Fruit fly (Drosophila melanogaster) whole organism, embryonic: ENCODE results near the gene Shal.

Experiments used
- Ada2b ChIP-seq: fragments of 200-800 bp; sonication (Bioruptor generic); IDR thresholded peaks from 2 replicates; pipeline ENCODE4 v1.3.6; 2022; ENCODE audit warnings: missing biosample characterization, missing genetic modification characterization
- B-H2 ChIP-seq: fragments of 200-800 bp; sonication (Bioruptor generic); optimal IDR thresholded peaks from 2 replicates; lab custom pipeline; 2018; ENCODE audit warnings: missing biosample characterization, mild to moderate bottlenecking, missing genetic modification characterization
- BEAF-32 ChIP-seq: fragments of 200-800 bp; sonication (Bioruptor generic); optimal IDR thresholded peaks from 3 replicates; lab custom pipeline; 2017; ENCODE audit warnings: missing biosample characterization, missing genetic modification characterization, mild to moderate bottlenecking, moderate library complexity, missing genetic modification reagents
- CG10209 ChIP-seq: fragments of 200-800 bp; sonication (Bioruptor generic); optimal IDR thresholded peaks from 3 replicates; lab custom pipeline; 2017; ENCODE audit warnings: missing biosample characterization, mild to moderate bottlenecking, missing genetic modification characterization, missing genetic modification reagents
- CG1024 ChIP-seq: fragments of 200-800 bp; sonication (Bioruptor generic); IDR thresholded peaks from 2 replicates; pipeline ENCODE4 v1.3.6; 2022; ENCODE audit warnings: missing biosample characterization, missing genetic modification characterization
- CG10543 ChIP-seq: fragments of 200-800 bp; sonication (Bioruptor generic); optimal IDR thresholded peaks from 3 replicates; lab custom pipeline; 2017; ENCODE audit warnings: missing biosample characterization, mild to moderate bottlenecking, missing genetic modification characterization, moderate library complexity
- CG10654 ChIP-seq: fragments of 200-800 bp; sonication (Bioruptor generic); optimal IDR thresholded peaks from 2 replicates; lab custom pipeline; 2016; ENCODE audit warnings: missing biosample characterization, missing genetic modification characterization
- CG11398 ChIP-seq: fragments of 200-800 bp; sonication (Bioruptor generic); optimal IDR thresholded peaks from 2 replicates; lab custom pipeline; 2016; ENCODE audit warnings: missing biosample characterization, missing genetic modification characterization
- CG12659 ChIP-seq: fragments of 200-800 bp; sonication (Bioruptor generic); optimal IDR thresholded peaks from 3 replicates; lab custom pipeline; 2017; ENCODE audit warnings: mild to moderate bottlenecking, missing biosample characterization, missing genetic modification reagents, missing genetic modification characterization
- CG14014 ChIP-seq: fragments of 200-800 bp; sonication (Bioruptor generic); IDR thresholded peaks from 2 replicates; pipeline ENCODE4 v1.3.6; 2022; ENCODE audit warnings: missing biosample characterization, missing genetic modification characterization
- CG15514 ChIP-seq: fragments of 200-800 bp; sonication (Bioruptor generic); optimal IDR thresholded peaks from 3 replicates; lab custom pipeline; 2017; ENCODE audit warnings: missing biosample characterization, missing genetic modification characterization, mild to moderate bottlenecking, moderate library complexity, missing genetic modification reagents
- CG17186 ChIP-seq: fragments of 200-800 bp; sonication (Bioruptor generic); optimal IDR thresholded peaks from 3 replicates; lab custom pipeline; 2017; ENCODE audit warnings: missing biosample characterization, missing genetic modification reagents, missing genetic modification characterization
- CG1832 ChIP-seq: fragments of 200-800 bp; sonication (Bioruptor generic); optimal IDR thresholded peaks from 2 replicates; lab custom pipeline; 2017; ENCODE audit warnings: missing biosample characterization, mild to moderate bottlenecking, missing genetic modification characterization, inconsistent platforms
- CG18764 ChIP-seq: fragments of 200-800 bp; sonication (Bioruptor generic); optimal IDR thresholded peaks from 3 replicates; lab custom pipeline; 2016; ENCODE audit warnings: missing biosample characterization, missing genetic modification characterization
- CG31224 ChIP-seq: fragments of 200-800 bp; sonication (Bioruptor generic); IDR thresholded peaks from 2 replicates; pipeline ENCODE4 v1.3.6; 2022; ENCODE audit warnings: missing biosample characterization, missing genetic modification characterization
- CG3163 ChIP-seq: fragments of 200-800 bp; sonication (Bioruptor generic); optimal IDR thresholded peaks from 3 replicates; lab custom pipeline; 2016; ENCODE audit warnings: missing biosample characterization, missing genetic modification characterization
- CG3726 ChIP-seq: fragments of 200-800 bp; sonication (Bioruptor generic); IDR thresholded peaks from 3 replicates; pipeline ENCODE4, ENCODE4 v1.3.6; 2022; ENCODE audit warnings: missing biosample characterization, missing genetic modification characterization
- CG8089 ChIP-seq: fragments of 200-800 bp; sonication (Bioruptor generic); optimal IDR thresholded peaks from 3 replicates; lab custom pipeline; 2016; ENCODE audit warnings: missing biosample characterization, missing genetic modification characterization
- CG9932 ChIP-seq: fragments of 200-800 bp; sonication (Bioruptor generic); IDR thresholded peaks from 2 replicates; pipeline ENCODE4 v1.3.6; 2022; ENCODE audit warnings: missing biosample characterization, missing genetic modification characterization
- Dll ChIP-seq: fragments of 200-800 bp; sonication (Bioruptor generic); IDR thresholded peaks from 4 replicates; pipeline ENCODE4 v1.3.6; 2022; ENCODE audit warnings: missing biosample characterization, missing genetic modification characterization; ENCODE audit not compliant: partially characterized antibody
- Gug ChIP-seq: fragments of 200-800 bp; sonication (Bioruptor generic); IDR thresholded peaks from 4 replicates; pipeline ENCODE4 v1.3.6; 2022; ENCODE audit warnings: missing biosample characterization, missing genetic modification characterization
- HLH4C ChIP-seq: fragments of 200-800 bp; sonication (Bioruptor generic); IDR thresholded peaks from 3 replicates; pipeline ENCODE4 v1.3.6; 2022; ENCODE audit warnings: missing biosample characterization, missing genetic modification characterization; ENCODE audit not compliant: partially characterized antibody
- Poxn ChIP-seq: fragments of 200-800 bp; sonication (Bioruptor generic); IDR thresholded peaks from 2 replicates; pipeline ENCODE4 v1.3.6; 2022; ENCODE audit warnings: missing biosample characterization, missing genetic modification characterization
- Stat92E ChIP-seq, 3 experiments: fragments of >200 bp in 2 of 3; fragments of 200-800 bp in 1 of 3; sonication (Bioruptor generic) in 1 of 3; optimal IDR thresholded peaks; 2 replicates each; lab custom pipeline; 2017 to 2019; ENCODE audit warnings: missing biosample characterization in 3 of 3, missing genetic modification characterization in 3 of 3, mild to moderate bottlenecking in 1 of 3, moderate library complexity in 1 of 3
- btn ChIP-seq: fragments of 200-800 bp; sonication (Bioruptor generic); optimal IDR thresholded peaks from 2 replicates; lab custom pipeline; 2016; ENCODE audit warnings: missing biosample characterization, missing genetic modification characterization
- corto ChIP-seq: fragments of 200-800 bp; sonication (Bioruptor generic); optimal IDR thresholded peaks from 2 replicates; lab custom pipeline; 2016; ENCODE audit warnings: missing biosample characterization, mild to moderate bottlenecking, missing genetic modification characterization, moderate library complexity
- croc ChIP-seq: fragments of 200-800 bp; sonication (Bioruptor generic); conservative IDR thresholded peaks from 3 replicates; pipeline ENCODE4 v1.3.6; 2022; ENCODE audit warnings: missing biosample characterization, missing genetic modification characterization
- crp ChIP-seq, 2 experiments: fragments of 200-800 bp; sonication (Bioruptor generic); optimal IDR thresholded peaks; 2 replicates in 1 of 2; 3 replicates in 1 of 2; lab custom pipeline; 2017; ENCODE audit warnings: missing biosample characterization in 2 of 2, missing genetic modification characterization in 2 of 2, mild to moderate bottlenecking in 1 of 2, moderate library complexity in 1 of 2
- da ChIP-seq: fragments of 200-800 bp; sonication (Bioruptor generic); optimal IDR thresholded peaks from 2 replicates; lab custom pipeline; 2016; ENCODE audit warnings: missing biosample characterization, missing genetic modification characterization
- eve ChIP-seq, 2 experiments: fragments of >200 bp; optimal IDR thresholded peaks; 2 replicates each; lab custom pipeline; 2017; ENCODE audit warnings: missing biosample characterization in 2 of 2, missing genetic modification characterization in 2 of 2
- fd102C ChIP-seq: fragments of 200-800 bp; sonication (Bioruptor generic); optimal IDR thresholded peaks from 2 replicates; lab custom pipeline; 2018; ENCODE audit warnings: missing biosample characterization, mild to moderate bottlenecking, missing genetic modification characterization, moderate library complexity
- hb ChIP-seq: fragments of 200-800 bp; sonication (Bioruptor generic); IDR thresholded peaks from 3 replicates; pipeline ENCODE4 v1.3.6; 2022; ENCODE audit warnings: missing biosample characterization, missing genetic modification characterization; ENCODE audit not compliant: partially characterized antibody
- ind ChIP-seq: fragments of 200-800 bp; sonication (Bioruptor generic); optimal IDR thresholded peaks from 3 replicates; lab custom pipeline; 2016; ENCODE audit warnings: missing biosample characterization, missing genetic modification characterization
- insv ChIP-seq, 2 experiments: fragments of 200-800 bp; sonication (Bioruptor generic); optimal IDR thresholded peaks; 3 replicates each; lab custom pipeline; 2016 to 2018; ENCODE audit warnings: missing biosample characterization in 2 of 2, missing genetic modification characterization in 2 of 2
- jigr1 ChIP-seq: fragments of 200-800 bp; sonication (Bioruptor generic); IDR thresholded peaks from 3 replicates; pipeline ENCODE4 v1.3.6; 2022; ENCODE audit warnings: missing biosample characterization, missing genetic modification characterization
- mam ChIP-seq: fragments of 200-800 bp; sonication (Bioruptor generic); optimal IDR thresholded peaks from 3 replicates; lab custom pipeline; 2016; ENCODE audit warnings: missing biosample characterization, missing genetic modification characterization
- oc ChIP-seq: fragments of 200-800 bp; sonication (Bioruptor generic); optimal IDR thresholded peaks from 2 replicates; lab custom pipeline; 2018; ENCODE audit warnings: missing biosample characterization, mild to moderate bottlenecking, missing genetic modification characterization, moderate library complexity
- pho ChIP-seq: fragments of 200-800 bp; sonication (Bioruptor generic); optimal IDR thresholded peaks from 2 replicates; lab custom pipeline; 2016; ENCODE audit warnings: missing biosample characterization, missing genetic modification characterization
- sc ChIP-seq, 3 experiments: fragments of >200 bp in 2 of 3; fragments of 200-800 bp in 1 of 3; sonication (Bioruptor generic) in 1 of 3; optimal IDR thresholded peaks; 2 replicates in 2 of 3; 3 replicates in 1 of 3; lab custom pipeline; 2017; ENCODE audit warnings: mild to moderate bottlenecking in 1 of 3, missing biosample characterization in 1 of 3, missing genetic modification characterization in 1 of 3, missing genetic modification reagents in 1 of 3
- scrt ChIP-seq: fragments of 200-800 bp; sonication (Bioruptor generic); optimal IDR thresholded peaks from 2 replicates; lab custom pipeline; 2018; ENCODE audit warnings: missing biosample characterization, mild to moderate bottlenecking, missing genetic modification characterization, moderate library complexity
- slbo ChIP-seq: fragments of 200-800 bp; sonication (Bioruptor generic); IDR thresholded peaks from 2 replicates; pipeline ENCODE4 v1.3.6; 2022; ENCODE audit warnings: missing biosample characterization, missing genetic modification characterization
- slp2 ChIP-seq: fragments of 200-800 bp; sonication (Bioruptor generic); optimal IDR thresholded peaks from 2 replicates; lab custom pipeline; 2016; ENCODE audit warnings: missing biosample characterization, missing genetic modification characterization
- tin ChIP-seq: fragments of 200-800 bp; sonication (Bioruptor generic); optimal IDR thresholded peaks from 3 replicates; lab custom pipeline; 2016; ENCODE audit warnings: missing biosample characterization, missing genetic modification characterization
- tll ChIP-seq, 2 experiments: fragments of 200-800 bp in 1 of 2; fragments of >200 bp in 1 of 2; sonication (Bioruptor generic) in 1 of 2; optimal IDR thresholded peaks; 2 replicates each; lab custom pipeline; 2017 to 2019; ENCODE audit warnings: missing biosample characterization in 2 of 2, missing genetic modification characterization in 2 of 2, mild to moderate bottlenecking in 1 of 2, moderate library complexity in 1 of 2
- tup ChIP-seq: fragments of 200-800 bp; sonication (Bioruptor generic); optimal IDR thresholded peaks from 2 replicates; lab custom pipeline; 2016; ENCODE audit warnings: missing biosample characterization, mild to moderate bottlenecking, missing genetic modification characterization, moderate library complexity
- unc-4 ChIP-seq: fragments of 200-800 bp; sonication (Bioruptor generic); IDR thresholded peaks from 2 replicates; pipeline ENCODE4 v1.3.6; 2022; ENCODE audit warnings: missing biosample characterization, missing genetic modification characterization; ENCODE audit not compliant: partially characterized antibody
- usp ChIP-seq: fragments of >200 bp; optimal IDR thresholded peaks from 2 replicates; lab custom pipeline; 2017; ENCODE audit warnings: missing biosample characterization, missing genetic modification characterization

Gene Shal

DNA sequence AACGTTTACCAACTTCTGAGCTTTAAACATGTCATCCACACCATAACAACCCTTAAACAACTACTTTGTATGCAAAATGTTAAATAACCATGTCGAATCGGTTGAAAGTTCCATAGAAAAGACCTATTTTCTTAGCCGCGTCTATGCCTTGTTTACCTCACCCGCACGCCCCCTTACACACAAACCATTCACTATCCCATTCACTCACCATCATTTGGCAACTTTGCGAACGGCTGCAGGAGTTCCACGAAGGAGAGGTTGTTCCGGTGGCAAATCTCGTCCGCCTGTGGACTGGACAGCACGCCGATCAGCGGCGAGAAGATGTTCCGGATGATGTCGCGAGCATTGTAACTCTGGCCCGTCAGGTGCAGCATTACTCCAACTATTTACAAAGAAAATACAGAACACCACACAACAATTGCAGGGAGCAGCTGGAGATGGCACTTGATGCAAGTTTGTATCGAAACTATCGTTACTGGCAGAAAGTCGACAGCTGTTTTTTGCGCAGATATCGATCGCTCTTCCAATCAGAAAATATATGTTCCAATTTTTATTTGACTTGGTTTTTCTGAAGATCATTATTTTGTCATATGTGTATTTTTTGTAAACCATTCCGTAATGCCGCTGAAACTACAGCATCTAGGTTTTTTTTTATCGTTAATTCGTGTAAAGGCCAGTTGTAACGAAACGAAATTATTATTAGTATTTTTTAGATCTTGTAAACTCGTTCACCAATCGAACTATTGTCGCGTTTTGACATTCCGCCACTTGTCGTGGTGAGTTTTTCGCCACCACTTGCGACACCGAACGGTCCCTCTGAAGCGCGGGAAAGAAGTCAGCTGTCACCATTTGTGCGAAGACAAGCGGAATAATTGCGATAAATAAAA, 33.9 kb upstream of the Shal start, which contains the start of gene asf1 (continued):
- TF ChIP-seq CG3726 = no peak
- peak; percentile 9 for TF ChIP-seq CG8089
- no peak for TF ChIP-seq oc (tag; lab: Kevin White, UChicago)
- TF ChIP-seq hb (GFP tag; lab: Robert Waterston, UW) = peak; percentile 73; the same call in 1 of the 3 replicates
- peak; percentile 40 for TF ChIP-seq CG17186 (GFP tag; lab: Kevin White, UChicago)
- TF ChIP-seq usp (GFP tag; lab: Kevin White, UChicago) = no peak
- TF ChIP-seq croc (GFP tag; lab: Robert Waterston, UW) = no peak
- TF ChIP-seq BEAF-32 (GFP tag; lab: Kevin White, UChicago) = peak; percentile 88
- TF ChIP-seq CG12659 (GFP tag; lab: Kevin White, UChicago) = peak; percentile 70
- TF ChIP-seq pho (GFP tag; lab: Kevin White, UChicago) = peak; percentile 49
- no peak for TF ChIP-seq CG3163 (GFP tag; lab: Kevin White, UChicago)
- TF ChIP-seq Poxn (GFP tag; lab: Robert Waterston, UW) = no peak
- TF ChIP-seq btn (GFP tag; lab: Kevin White, UChicago) = no peak
- no peak for TF ChIP-seq fd102C
- TF ChIP-seq CG31224 = no peak
- TF ChIP-seq CG1832 = no peak
- TF ChIP-seq da (GFP tag; lab: Kevin White, UChicago) = no peak
- TF ChIP-seq tll (GFP tag; optimal IDR thresholded peaks at IDR 0.05; lab: Kevin White, UChicago) = peak in 1 of 2 experiments; percentile 54
- peak; percentile 29 for TF ChIP-seq mam (GFP tag; lab: Kevin White, UChicago)
- TF ChIP-seq unc-4 (GFP tag; lab: Robert Waterston, UW) = peak; percentile 73
- TF ChIP-seq tup (GFP tag; lab: Kevin White, UChicago) = no peak
- no peak for TF ChIP-seq Gug
- TF ChIP-seq CG10543 (GFP tag; lab: Kevin White, UChicago) = no peak
- peak; percentile 30 for TF ChIP-seq CG11398
- no peak for TF ChIP-seq jigr1 (GFP tag; lab: Robert Waterston, UW)
- TF ChIP-seq Dll (GFP tag; lab: Robert Waterston, UW) = peak; percentile 88
- TF ChIP-seq insv (GFP tag; optimal IDR thresholded peaks at IDR 0.05; lab: Kevin White, UChicago) = peak; percentile 92 to 98
- no peak for TF ChIP-seq CG18764 (GFP tag; lab: Kevin White, UChicago)
- TF ChIP-seq CG14014 (GFP tag; lab: Robert Waterston, UW) = no peak
- peak; percentile 14 for TF ChIP-seq tin
- TF ChIP-seq sc (optimal IDR thresholded peaks at IDR 0.05; lab: Kevin White, UChicago) = no peak
- no peak for TF ChIP-seq sc (GFP tag; optimal IDR thresholded peaks at IDR 0.05; lab: Kevin White, UChicago)
- peak; percentile 10 for TF ChIP-seq corto (GFP tag; lab: Kevin White, UChicago)
- TF ChIP-seq CG1024 (GFP tag; lab: Robert Waterston, UW) = no peak
- peak; percentile 64 for TF ChIP-seq HLH4C (GFP tag; lab: Robert Waterston, UW)
- 0 out of 2 replicates have a peak, but pooled peaks have one; percentile 32 for TF ChIP-seq CG9932 (GFP tag; lab: Robert Waterston, UW)
- no peak for TF ChIP-seq eve (GFP tag; optimal IDR thresholded peaks at IDR 0.05; lab: Kevin White, UChicago)
- no peak for TF ChIP-seq CG10654
- TF ChIP-seq crp (GFP tag; optimal IDR thresholded peaks at IDR 0.05; lab: Kevin White, UChicago) = peak; percentile 91 to 93
- peak; percentile 9 for TF ChIP-seq ind (GFP tag; lab: Kevin White, UChicago)
- no peak for TF ChIP-seq scrt (GFP tag; lab: Kevin White, UChicago)
- TF ChIP-seq slbo (GFP tag; lab: Robert Waterston, UW) = peak; percentile 43; the same call in 1 of the 2 replicates
- no peak for TF ChIP-seq slp2
- TF ChIP-seq CG15514 (GFP tag; lab: Kevin White, UChicago) = peak; percentile 80
- TF ChIP-seq B-H2 (GFP tag; lab: Kevin White, UChicago) = no peak
- TF ChIP-seq CG10209 (GFP tag; lab: Kevin White, UChicago) = no peak
- no peak for TF ChIP-seq Ada2b
- TF ChIP-seq Stat92E (GFP tag; optimal IDR thresholded peaks at IDR 0.05; lab: Kevin White, UChicago) = peak in 1 of 3 experiments; percentile 20
